Worm (Caenorhabditis elegans) whole organism, L1 larva: ENCODE data around the gene sre-39.

Source experiments
- C16A3.4 ChIP-seq: fragments of 150-350 bp; optimal IDR thresholded peaks from 2 replicates; lab custom pipeline; 2014; ENCODE audit warnings: missing biosample characterization, missing genetic modification characterization
- alr-1 ChIP-seq: fragments of 200-800 bp; sonication (Bioruptor generic); optimal IDR thresholded peaks from 2 replicates; lab custom pipeline; 2018; ENCODE audit warnings: borderline replicate concordance, mild to moderate bottlenecking, missing genetic modification characterization, missing compliant biosample characterization
- ceh-82 ChIP-seq, 3 experiments: fragments of 150-350 bp in 1 of 3; sonication (generic microtip) in 2 of 3; optimal IDR thresholded peaks; 2 replicates each; lab custom pipeline; 2014 to 2017; ENCODE audit warnings: missing biosample characterization in 3 of 3, missing genetic modification characterization in 3 of 3
- fkh-8 ChIP-seq: sonication (generic microtip); optimal IDR thresholded peaks from 2 replicates; lab custom pipeline; 2016; ENCODE audit warnings: mild to moderate bottlenecking, missing genetic modification characterization, missing compliant biosample characterization
- lin-15B ChIP-seq: fragments of 150-350 bp; sonication (generic microtip); optimal IDR thresholded peaks from 3 replicates; lab custom pipeline; 2014; ENCODE audit warnings: missing biosample characterization, missing genetic modification characterization
- mab-9 ChIP-seq: fragments of 200-800 bp; sonication (Bioruptor generic); IDR thresholded peaks from 2 replicates; pipeline ENCODE4 v1.3.6; 2022; ENCODE audit warnings: missing genetic modification reagents, missing genetic modification characterization, missing compliant biosample characterization
- mep-1 ChIP-seq: fragments of 150-350 bp; optimal IDR thresholded peaks from 2 replicates; lab custom pipeline; 2014; ENCODE audit warnings: missing biosample characterization, missing genetic modification characterization
- nhr-11 ChIP-seq: fragments of 150-350 bp; optimal IDR thresholded peaks from 2 replicates; lab custom pipeline; 2014; ENCODE audit warnings: missing biosample characterization, missing genetic modification characterization

DNA sequence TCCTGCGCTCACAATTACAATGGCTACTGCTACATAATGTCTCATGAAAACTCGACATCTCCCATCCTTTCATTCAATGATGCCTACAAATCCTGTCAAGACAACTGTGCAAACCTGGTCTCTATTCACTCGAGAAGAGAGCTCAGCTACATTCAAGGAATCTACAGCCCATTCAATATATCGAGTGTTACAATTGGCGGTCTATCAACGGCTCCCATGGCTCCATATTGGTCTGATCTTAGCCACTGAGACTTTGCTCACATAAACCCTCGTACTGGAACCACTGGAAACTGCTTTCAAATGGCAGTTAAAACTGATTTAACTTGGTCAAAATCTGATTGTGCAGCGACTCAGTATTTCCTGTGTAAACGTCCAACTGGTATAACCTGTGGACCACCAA is 11.6 kb upstream of the sre-39 start, which contains the start of gene T05A7.3:
- TF ChIP-seq mab-9 (GFP tag; lab: Robert Waterston, UW) (no peak), lin-15B (tag; lab: Kevin White, UChicago) (no peak), C16A3.4 (tag; lab: Kevin White, UChicago) (no peak), mep-1 (no peak), nhr-11 (tag; lab: Kevin White, UChicago) (no peak), ceh-82 (tag; optimal IDR thresholded peaks at IDR 0.05; lab: Kevin White, UChicago) (no peak), fkh-8 (no peak), alr-1 (tag; lab: Kevin White, UChicago) (no peak)
